Worm (Caenorhabditis elegans): ENCODE data around the gene sknr-1.

Gene sknr-1

ce11 chrV:2577603-2578002 is 47.7 kb downstream of the sknr-1 start, which contains the start of gene srt-4:
Gene srt-4, plus strand, starts transcription at chrV:2577903.
- TF ChIP-seq lin-39 (tag; optimal IDR thresholded peaks at IDR 0.05) (no peak), mbf-1 (tag; optimal IDR thresholded peaks at IDR 0.05) (no peak), alr-1 (tag; optimal IDR thresholded peaks at IDR 0.05) (no peak), ama-1 (optimal IDR thresholded peaks at IDR 0.05) (no peak), nhr-11 (tag; optimal IDR thresholded peaks at IDR 0.05) (no peak), unc-62 (GFP tag; optimal IDR thresholded peaks at IDR 0.05) (no peak), nhr-25 (tag; optimal IDR thresholded peaks at IDR 0.05) (no peak), dmd-4 (tag; optimal IDR thresholded peaks at IDR 0.05) (no peak), nhr-21 (tag; optimal IDR thresholded peaks at IDR 0.05) (no peak), nhr-77 (tag; optimal IDR thresholded peaks at IDR 0.05) (no peak), ztf-4 (tag; optimal IDR thresholded peaks at IDR 0.05) (no peak), nhr-10 (tag; optimal IDR thresholded peaks at IDR 0.05) (no peak), nhr-12 (tag; optimal IDR thresholded peaks at IDR 0.05) (no peak), aly-2 (tag; optimal IDR thresholded peaks at IDR 0.05) (no peak), ceh-82 (tag; optimal IDR thresholded peaks at IDR 0.05) (no peak)

- TF ChIP-seq peb-1 (tag; optimal IDR thresholded peaks at IDR 0.05) (no peak), R02D3.7 (tag; optimal IDR thresholded peaks at IDR 0.05) (no peak), lsy-2 (tag; optimal IDR thresholded peaks at IDR 0.05) (no peak), zag-1 (tag; optimal IDR thresholded peaks at IDR 0.05) (no peak), ama-1 (optimal IDR thresholded peaks at IDR 0.05) (no peak), nhr-12 (tag; optimal IDR thresholded peaks at IDR 0.05) (no peak), nhr-77 (tag; optimal IDR thresholded peaks at IDR 0.05) (no peak), blmp-1 (tag; optimal IDR thresholded peaks at IDR 0.05; ENCODE audit: insufficient read depth) (no peak), C34F6.9 (tag; optimal IDR thresholded peaks at IDR 0.05) (no peak), gmeb-1 (tag; optimal IDR thresholded peaks at IDR 0.05) (no peak), ztf-4 (tag; optimal IDR thresholded peaks at IDR 0.05) (no peak)
These were observed 49.5 kb downstream of the sknr-1 start for ce11 chrV:2575716-2576115.

ce11 chrV:2573881-2574280 is 51.4 kb downstream of the sknr-1 start, which contains the start of gene nhr-290:
Gene nhr-290, plus strand, starts transcription at chrV:2574181.
- TF ChIP-seq unc-39 (tag; optimal IDR thresholded peaks at IDR 0.05) = no peak
- TF ChIP-seq peb-1 (tag; optimal IDR thresholded peaks at IDR 0.05) = no peak
- TF ChIP-seq crh-2 (tag; optimal IDR thresholded peaks at IDR 0.05) = no peak
- no peak for TF ChIP-seq fos-1 (tag; optimal IDR thresholded peaks at IDR 0.05)
- TF ChIP-seq nhr-12 (tag; optimal IDR thresholded peaks at IDR 0.05) = no peak
- no peak for TF ChIP-seq mdl-1 (tag; optimal IDR thresholded peaks at IDR 0.05)
- no peak for TF ChIP-seq unc-55 (GFP tag; optimal IDR thresholded peaks at IDR 0.05)
- TF ChIP-seq lsy-2 (tag; optimal IDR thresholded peaks at IDR 0.05) = no peak
- no peak for TF ChIP-seq zag-1 (tag; optimal IDR thresholded peaks at IDR 0.05)
- no peak for TF ChIP-seq ZK546.5 (tag; optimal IDR thresholded peaks at IDR 0.05)
- no peak for TF ChIP-seq ceh-82 (tag; optimal IDR thresholded peaks at IDR 0.05)

ce11 chrV:2573108-2573507 is 52.2 kb downstream of the sknr-1 start, which contains the start of gene srj-20:
Gene srj-20, minus strand, starts transcription at chrV:2573208.
- TF ChIP-seq gmeb-1 (tag; optimal IDR thresholded peaks at IDR 0.05) (no peak), nhr-6 (tag; optimal IDR thresholded peaks at IDR 0.05) (no peak), elt-1 (tag; optimal IDR thresholded peaks at IDR 0.05) (no peak), nhr-77 (tag; optimal IDR thresholded peaks at IDR 0.05) (no peak), unc-39 (tag; optimal IDR thresholded peaks at IDR 0.05) (no peak), egl-27 (tag; optimal IDR thresholded peaks at IDR 0.05) (no peak), alr-1 (tag; optimal IDR thresholded peaks at IDR 0.05) (no peak), crh-2 (tag; optimal IDR thresholded peaks at IDR 0.05) (no peak)

Measured in whole organism, L2 larva.